Worm (Caenorhabditis elegans) whole organism, L1 larva: ENCODE data around the gene cyp-14A4.

Experiments used
- C04F5.9 ChIP-seq: sonication (generic microtip); optimal IDR thresholded peaks from 2 replicates; lab custom pipeline; 2016; ENCODE audit warnings: missing genetic modification characterization, missing compliant biosample characterization
- Y116A8C.19 ChIP-seq: sonication (generic microtip); optimal IDR thresholded peaks from 2 replicates; lab custom pipeline; 2016; ENCODE audit warnings: missing compliant biosample characterization, missing genetic modification characterization, borderline replicate concordance
- aha-1 ChIP-seq: fragments of 150-350 bp; optimal IDR thresholded peaks from 2 replicates; lab custom pipeline; 2014; ENCODE audit warnings: missing biosample characterization, missing genetic modification characterization
- blmp-1 ChIP-seq: fragments of 150-350 bp; optimal IDR thresholded peaks from 2 replicates; lab custom pipeline; 2014; ENCODE audit warnings: missing biosample characterization, missing genetic modification characterization
- ceh-63 ChIP-seq: fragments of 200-800 bp; sonication (Bioruptor generic); optimal IDR thresholded peaks from 2 replicates; lab custom pipeline; 2018; ENCODE audit warnings: mild to moderate bottlenecking, missing genetic modification characterization, missing compliant biosample characterization
- ceh-88 ChIP-seq: fragments of 200-800 bp; sonication (Bioruptor generic); IDR thresholded peaks from 2 replicates; pipeline ENCODE4 v1.3.6; 2022; ENCODE audit warnings: missing genetic modification characterization, missing compliant biosample characterization
- ceh-90 ChIP-seq: sonication (generic microtip); optimal IDR thresholded peaks from 2 replicates; lab custom pipeline; 2016; ENCODE audit warnings: missing genetic modification characterization, missing compliant biosample characterization
- efl-1 ChIP-seq, 4 experiments: fragments of 150-350 bp; optimal IDR thresholded peaks in 3 of 4; peaks in 1 of 4; 1 replicate in 1 of 4; 2 replicates in 3 of 4; lab custom pipeline; 2014; ENCODE audit warnings: missing biosample characterization in 2 of 4, missing genetic modification characterization in 2 of 4, missing genetic modification reagents in 2 of 4
- elt-3 ChIP-seq, 6 experiments: fragments of 150-350 bp in 1 of 6; sonication (generic microtip); optimal IDR thresholded peaks; 2 replicates each; lab custom pipeline; 2017 to 2018; ENCODE audit warnings: missing biosample characterization in 6 of 6, missing genetic modification characterization in 6 of 6, inconsistent platforms in 1 of 6
- ets-5 ChIP-seq: fragments of 200-800 bp; sonication (Bioruptor generic); IDR thresholded peaks from 2 replicates; pipeline ENCODE4 v1.3.6; 2022; ENCODE audit warnings: missing genetic modification characterization, missing compliant biosample characterization
- fkh-4 ChIP-seq: sonication (generic microtip); optimal IDR thresholded peaks from 2 replicates; lab custom pipeline; 2016; ENCODE audit warnings: missing compliant biosample characterization, missing genetic modification characterization, borderline replicate concordance
- fkh-8 ChIP-seq: sonication (generic microtip); optimal IDR thresholded peaks from 2 replicates; lab custom pipeline; 2016; ENCODE audit warnings: mild to moderate bottlenecking, missing genetic modification characterization, missing compliant biosample characterization
- grh-1 ChIP-seq: fragments of 200-800 bp; sonication (Bioruptor generic); IDR thresholded peaks from 2 replicates; pipeline ENCODE4 v1.3.6; 2022; ENCODE audit warnings: missing genetic modification reagents, missing genetic modification characterization, missing compliant biosample characterization
- hlh-4 ChIP-seq: sonication (generic microtip); optimal IDR thresholded peaks from 2 replicates; lab custom pipeline; 2016; ENCODE audit warnings: mild to moderate bottlenecking, missing genetic modification characterization, missing compliant biosample characterization
- lin-15B ChIP-seq: fragments of 150-350 bp; sonication (generic microtip); optimal IDR thresholded peaks from 3 replicates; lab custom pipeline; 2014; ENCODE audit warnings: missing biosample characterization, missing genetic modification characterization
- lsy-2 ChIP-seq, 2 experiments: fragments of 150-350 bp; optimal IDR thresholded peaks; 2 replicates each; lab custom pipeline; 2014; ENCODE audit warnings: missing biosample characterization in 2 of 2, missing genetic modification characterization in 2 of 2
- mab-9 ChIP-seq: fragments of 200-800 bp; sonication (Bioruptor generic); IDR thresholded peaks from 2 replicates; pipeline ENCODE4 v1.3.6; 2022; ENCODE audit warnings: missing genetic modification reagents, missing genetic modification characterization, missing compliant biosample characterization
- mdl-1 ChIP-seq, 2 experiments: fragments of 150-350 bp; optimal IDR thresholded peaks; 2 replicates each; lab custom pipeline; 2014 to 2017; ENCODE audit warnings: missing biosample characterization in 2 of 2, missing genetic modification characterization in 2 of 2, inconsistent platforms in 1 of 2
- nhr-71 ChIP-seq: sonication (generic microtip); optimal IDR thresholded peaks from 2 replicates; lab custom pipeline; 2016; ENCODE audit warnings: mild to moderate bottlenecking, missing genetic modification characterization, moderate library complexity, missing compliant biosample characterization
- nhr-76 ChIP-seq: sonication (generic microtip); optimal IDR thresholded peaks from 2 replicates; lab custom pipeline; 2017; ENCODE audit warnings: missing biosample characterization, missing genetic modification characterization
- nhr-77 ChIP-seq: fragments of 150-350 bp; optimal IDR thresholded peaks from 2 replicates; lab custom pipeline; 2014; ENCODE audit warnings: missing biosample characterization, missing genetic modification characterization
- nhr-85 ChIP-seq: sonication (generic microtip); peaks from one replicate; lab custom pipeline; 2016; ENCODE audit warnings: missing genetic modification characterization, inconsistent platforms, missing compliant biosample characterization
- nhr-90 ChIP-seq: sonication (generic microtip); optimal IDR thresholded peaks from 2 replicates; lab custom pipeline; 2016; ENCODE audit warnings: mild to moderate bottlenecking, missing genetic modification characterization, missing compliant biosample characterization; ENCODE audit not compliant: poor library complexity
- pqm-1 ChIP-seq: sonication (generic microtip); optimal IDR thresholded peaks from 3 replicates; lab custom pipeline; 2017; ENCODE audit warnings: missing biosample characterization, missing genetic modification characterization
- rnt-1 ChIP-seq: sonication (generic microtip); optimal IDR thresholded peaks from 2 replicates; lab custom pipeline; 2016; ENCODE audit warnings: mild to moderate bottlenecking, missing genetic modification characterization, moderate library complexity, missing compliant biosample characterization
- skn-1 ChIP-seq: fragments of 150-350 bp; optimal IDR thresholded peaks from 2 replicates; lab custom pipeline; 2014; ENCODE audit warnings: missing biosample characterization, missing genetic modification characterization
- snpc-4 ChIP-seq: fragments of 150-350 bp; optimal IDR thresholded peaks from 2 replicates; lab custom pipeline; 2014; ENCODE audit warnings: missing biosample characterization, missing genetic modification characterization
- tbx-2 ChIP-seq: sonication (generic microtip); optimal IDR thresholded peaks from 2 replicates; lab custom pipeline; 2016; ENCODE audit warnings: missing genetic modification characterization, missing compliant biosample characterization
- unc-130 ChIP-seq: fragments of 150-350 bp; optimal IDR thresholded peaks from 2 replicates; lab custom pipeline; 2017; ENCODE audit warnings: missing biosample characterization, missing genetic modification characterization, inconsistent platforms
- unc-62 ChIP-seq: fragments of 150-350 bp; optimal IDR thresholded peaks from 2 replicates; lab custom pipeline; 2014; ENCODE audit warnings: missing biosample characterization, missing genetic modification reagents, missing genetic modification characterization
- unc-86 ChIP-seq: sonication (generic microtip); optimal IDR thresholded peaks from 2 replicates; lab custom pipeline; 2016; ENCODE audit warnings: missing genetic modification characterization, missing compliant biosample characterization
- unc-98 ChIP-seq: fragments of 200-800 bp; sonication (Bioruptor generic); IDR thresholded peaks from 2 replicates; pipeline ENCODE4 v1.3.6; 2022; ENCODE audit warnings: missing genetic modification characterization, missing compliant biosample characterization

Gene cyp-14A4

ce11 chrX:13242231-13242630 is 41.8 kb downstream of the cyp-14A4 start, which contains the start of gene K08H2.5:
Gene K08H2.5, minus strand, starts transcription at chrX:13242331.
- no peak for TF ChIP-seq lin-15B (tag; lab: Kevin White, UChicago)
- no peak for TF ChIP-seq unc-130 (tag; lab: Kevin White, UChicago)
- TF ChIP-seq snpc-4 (tag; lab: Kevin White, UChicago), result no peak
- TF ChIP-seq C04F5.9, result no peak
- no peak for TF ChIP-seq mab-9 (GFP tag; lab: Robert Waterston, UW)
- TF ChIP-seq blmp-1 (tag; lab: Kevin White, UChicago), result no peak
- TF ChIP-seq, all 84 proteins: peak for 0

ce11 chrX:13238197-13238596 is 45.8 kb downstream of the cyp-14A4 start, which contains the start of gene K08H2.4:
Gene K08H2.4, plus strand, starts transcription at chrX:13238497.
- no peak for TF ChIP-seq nhr-90 (tag; lab: Kevin White, UChicago)
- no peak for TF ChIP-seq efl-1 (optimal IDR thresholded peaks at IDR 0.05; lab: Kevin White, UChicago)
- peak in 1 of 2 experiments; percentile 40 for TF ChIP-seq efl-1 (GFP tag; optimal IDR thresholded peaks at IDR 0.05 in 1 of 2; lab: Kevin White, UChicago)
- no peak for TF ChIP-seq nhr-71 (tag; lab: Kevin White, UChicago)
- TF ChIP-seq unc-130 (tag; lab: Kevin White, UChicago), result no peak
- TF ChIP-seq grh-1 (GFP tag; lab: Robert Waterston, UW), result no peak
- no peak for TF ChIP-seq elt-3 (tag; optimal IDR thresholded peaks at IDR 0.05; lab: Kevin White, UChicago)

- TF ChIP-seq ets-5 (no peak), unc-130 (tag; lab: Kevin White, UChicago) (no peak), lsy-2 (tag; optimal IDR thresholded peaks at IDR 0.05; lab: Kevin White, UChicago) (no peak), fkh-8 (tag; lab: Kevin White, UChicago) (no peak), unc-98 (GFP tag; lab: Robert Waterston, UW) (no peak), rnt-1 (tag; lab: Kevin White, UChicago) (no peak), skn-1 (tag; lab: Kevin White, UChicago) (no peak), elt-3 (tag; optimal IDR thresholded peaks at IDR 0.05; lab: Kevin White, UChicago) (no peak), mdl-1 (tag; optimal IDR thresholded peaks at IDR 0.05; lab: Kevin White, UChicago) (no peak), ceh-90 (tag; lab: Kevin White, UChicago) (no peak)
Observed at ce11 chrX:13237102-13237501, 46.9 kb downstream of the cyp-14A4 start, which contains the start of gene K08H2.3. Gene K08H2.3, plus strand, starts transcription at chrX:13237402.

ce11 chrX:13234879-13235278 is 49.1 kb downstream of the cyp-14A4 start, which contains the start of gene K08H2.2:
Gene K08H2.2, minus strand, starts transcription at chrX:13234979.
- TF ChIP-seq ceh-88, result no peak
- no peak for TF ChIP-seq unc-86

- TF ChIP-seq pqm-1 (tag; lab: Kevin White, UChicago) (no peak), nhr-76 (tag; lab: Kevin White, UChicago) (no peak), efl-1 (optimal IDR thresholded peaks at IDR 0.05; lab: Kevin White, UChicago) (no peak), efl-1 (GFP tag; optimal IDR thresholded peaks at IDR 0.05 in 1 of 2; lab: Kevin White, UChicago) (no peak), tbx-2 (tag; lab: Kevin White, UChicago) (no peak), fkh-4 (tag; lab: Kevin White, UChicago) (no peak), aha-1 (no peak), skn-1 (tag; lab: Kevin White, UChicago) (no peak), nhr-77 (tag; lab: Kevin White, UChicago) (no peak), ceh-63 (GFP tag; lab: Kevin White, UChicago) (no peak), nhr-85 (no peak), unc-86 (no peak), blmp-1 (tag; lab: Kevin White, UChicago) (no peak), unc-62 (GFP tag; lab: Kevin White, UChicago) (no peak), nhr-90 (tag; lab: Kevin White, UChicago) (no peak), Y116A8C.19 (tag; lab: Kevin White, UChicago) (no peak), snpc-4 (tag; lab: Kevin White, UChicago) (no peak), hlh-4 (tag; lab: Kevin White, UChicago) (no peak)
- TF ChIP-seq, all 84 proteins: peak for 0
Observed at ce11 chrX:13232259-13232658, 51.7 kb downstream of the cyp-14A4 start, which contains the start of gene bgnt-1.5. Gene bgnt-1.5, minus strand, starts transcription at chrX:13232359.
